Worm (Caenorhabditis elegans) whole organism, L2 larva: Measurements from ENCODE around the gene F29B9.7.

Source experiments
- R02D3.7 ChIP-seq: fragments of 150-350 bp; optimal IDR thresholded peaks from 2 replicates; lab custom pipeline; 2014; ENCODE audit warnings: missing biosample characterization, missing genetic modification characterization
- ZK546.5 ChIP-seq: sonication (generic microtip); optimal IDR thresholded peaks from 2 replicates; lab custom pipeline; 2017; ENCODE audit warnings: missing biosample characterization, missing genetic modification characterization
- alr-1 ChIP-seq: fragments of 150-350 bp; optimal IDR thresholded peaks from 2 replicates; lab custom pipeline; 2014; ENCODE audit warnings: missing biosample characterization, missing genetic modification characterization
- aly-2 ChIP-seq: fragments of 150-350 bp; optimal IDR thresholded peaks from 2 replicates; lab custom pipeline; 2014; ENCODE audit warnings: missing biosample characterization, missing genetic modification characterization
- blmp-1 ChIP-seq: sonication (generic microtip); optimal IDR thresholded peaks from 2 replicates; lab custom pipeline; 2017; ENCODE audit warnings: missing genetic modification characterization, mild to moderate bottlenecking, missing compliant biosample characterization, antibody characterized with exemption, moderate library complexity; ENCODE audit not compliant: insufficient read depth
- ceh-16 ChIP-seq: fragments of 150-350 bp; optimal IDR thresholded peaks from 2 replicates; lab custom pipeline; 2014; ENCODE audit warnings: missing biosample characterization, missing genetic modification characterization
- ceh-82 ChIP-seq: fragments of 150-350 bp; optimal IDR thresholded peaks from 2 replicates; lab custom pipeline; 2014; ENCODE audit warnings: missing biosample characterization, missing genetic modification characterization
- crh-2 ChIP-seq: sonication (generic microtip); optimal IDR thresholded peaks from 2 replicates; lab custom pipeline; 2017; ENCODE audit warnings: missing biosample characterization, missing genetic modification characterization
- dmd-4 ChIP-seq: sonication (generic microtip); optimal IDR thresholded peaks from 2 replicates; lab custom pipeline; 2017; ENCODE audit warnings: missing biosample characterization, missing genetic modification characterization
- egl-27 ChIP-seq: sonication (generic microtip); optimal IDR thresholded peaks from 3 replicates; lab custom pipeline; 2017; ENCODE audit warnings: missing biosample characterization, missing genetic modification reagents, missing genetic modification characterization
- elt-1 ChIP-seq: fragments of 150-350 bp; optimal IDR thresholded peaks from 2 replicates; lab custom pipeline; 2014; ENCODE audit warnings: missing biosample characterization, missing genetic modification characterization
- elt-3 ChIP-seq: sonication (generic microtip); optimal IDR thresholded peaks from 2 replicates; lab custom pipeline; 2017; ENCODE audit warnings: missing biosample characterization, missing genetic modification characterization
- fos-1 ChIP-seq: fragments of 150-350 bp; optimal IDR thresholded peaks from 2 replicates; lab custom pipeline; 2014; ENCODE audit warnings: missing biosample characterization, missing genetic modification characterization
- gmeb-1 ChIP-seq: fragments of 150-350 bp; optimal IDR thresholded peaks from 2 replicates; lab custom pipeline; 2014; ENCODE audit warnings: missing biosample characterization, missing genetic modification characterization
- lin-11 ChIP-seq: fragments of 150-350 bp; sonication (generic microtip); optimal IDR thresholded peaks from 2 replicates; lab custom pipeline; 2014; ENCODE audit warnings: missing biosample characterization, missing genetic modification characterization, inconsistent platforms, mixed read lengths
- lin-13 ChIP-seq: fragments of 150-350 bp; optimal IDR thresholded peaks from 2 replicates; lab custom pipeline; 2014; ENCODE audit warnings: missing biosample characterization, missing genetic modification reagents, missing genetic modification characterization
- lin-39 ChIP-seq: fragments of 150-350 bp; optimal IDR thresholded peaks from 2 replicates; lab custom pipeline; 2014; ENCODE audit warnings: missing biosample characterization, missing genetic modification reagents, missing genetic modification characterization
- mab-5 ChIP-seq: fragments of 150-350 bp; optimal IDR thresholded peaks from 2 replicates; lab custom pipeline; 2014; ENCODE audit warnings: missing biosample characterization, missing genetic modification characterization
- mbf-1 ChIP-seq: sonication (generic microtip); optimal IDR thresholded peaks from 2 replicates; lab custom pipeline; 2017; ENCODE audit warnings: missing biosample characterization, missing genetic modification characterization
- mdl-1 ChIP-seq, 2 experiments: fragments of 150-350 bp in 1 of 2; sonication (generic microtip) in 1 of 2; optimal IDR thresholded peaks; 2 replicates each; lab custom pipeline; 2017; ENCODE audit warnings: missing biosample characterization in 2 of 2, missing genetic modification characterization in 2 of 2
- nhr-11 ChIP-seq: fragments of 150-350 bp; optimal IDR thresholded peaks from 2 replicates; lab custom pipeline; 2014; ENCODE audit warnings: missing biosample characterization, missing genetic modification characterization
- nhr-12 ChIP-seq: fragments of 150-350 bp; optimal IDR thresholded peaks from 2 replicates; lab custom pipeline; 2014; ENCODE audit warnings: missing biosample characterization, missing genetic modification characterization
- nhr-129 ChIP-seq: fragments of 150-350 bp; optimal IDR thresholded peaks from 2 replicates; lab custom pipeline; 2014; ENCODE audit warnings: missing biosample characterization, missing genetic modification characterization
- nhr-21 ChIP-seq: fragments of 150-350 bp; optimal IDR thresholded peaks from 2 replicates; lab custom pipeline; 2014; ENCODE audit warnings: missing biosample characterization, missing genetic modification characterization
- nhr-237 ChIP-seq: fragments of 150-350 bp; optimal IDR thresholded peaks from 2 replicates; lab custom pipeline; 2014; ENCODE audit warnings: missing biosample characterization, missing genetic modification characterization
- nhr-25 ChIP-seq: fragments of 150-350 bp; sonication (generic microtip); optimal IDR thresholded peaks from 3 replicates; lab custom pipeline; 2014; ENCODE audit warnings: missing biosample characterization, missing genetic modification characterization
- nhr-77 ChIP-seq: fragments of 150-350 bp; optimal IDR thresholded peaks from 2 replicates; lab custom pipeline; 2014; ENCODE audit warnings: missing biosample characterization, missing genetic modification characterization
- sem-4 ChIP-seq: fragments of 150-350 bp; optimal IDR thresholded peaks from 2 replicates; lab custom pipeline; 2014; ENCODE audit warnings: missing biosample characterization, missing genetic modification reagents, missing genetic modification characterization
- skn-1 ChIP-seq: sonication (generic microtip); optimal IDR thresholded peaks from 2 replicates; lab custom pipeline; 2017; ENCODE audit warnings: missing biosample characterization, missing genetic modification characterization
- sma-3 ChIP-seq: sonication (generic microtip); optimal IDR thresholded peaks from 2 replicates; lab custom pipeline; 2016; ENCODE audit warnings: missing genetic modification reagents, missing genetic modification characterization, missing compliant biosample characterization
- sma-9 ChIP-seq, 2 experiments: fragments of 150-350 bp in 1 of 2; sonication (generic microtip) in 1 of 2; optimal IDR thresholded peaks; 2 replicates each; lab custom pipeline; 2014 to 2016; ENCODE audit warnings: missing genetic modification characterization in 2 of 2, mild to moderate bottlenecking in 1 of 2, missing biosample characterization in 1 of 2, missing compliant biosample characterization in 1 of 2, missing genetic modification reagents in 1 of 2, moderate library complexity in 1 of 2
- unc-39 ChIP-seq: fragments of 150-350 bp; optimal IDR thresholded peaks from 2 replicates; lab custom pipeline; 2014; ENCODE audit warnings: missing biosample characterization, missing genetic modification characterization
- unc-55 ChIP-seq: fragments of 150-350 bp; sonication (generic microtip); optimal IDR thresholded peaks from 3 replicates; lab custom pipeline; 2014; ENCODE audit warnings: missing biosample characterization, missing genetic modification reagents, missing genetic modification characterization
- unc-62 ChIP-seq: fragments of 150-350 bp; optimal IDR thresholded peaks from 2 replicates; lab custom pipeline; 2014; ENCODE audit warnings: missing biosample characterization, missing genetic modification reagents, missing genetic modification characterization
- ztf-1 ChIP-seq: fragments of 200-800 bp; sonication (Bioruptor generic); conservative IDR thresholded peaks from 2 replicates; pipeline ENCODE4 v1.3.6; 2022; ENCODE audit warnings: missing genetic modification characterization, missing compliant biosample characterization
- ztf-11 ChIP-seq: sonication (generic microtip); optimal IDR thresholded peaks from 2 replicates; lab custom pipeline; 2017; ENCODE audit warnings: missing biosample characterization, missing genetic modification characterization
- ztf-4 ChIP-seq: fragments of 150-350 bp; optimal IDR thresholded peaks from 2 replicates; lab custom pipeline; 2014; ENCODE audit warnings: missing biosample characterization, missing genetic modification characterization

The F29B9.7 gene

ce11 chrIV:4652365-4652844, 2.8 kb downstream of the F29B9.7 start, which contains the start of gene F29B9.5:
F29B9.5 (plus strand) TSS chrIV:4652415.
- TF ChIP-seq crh-2 (tag; lab: Kevin White, UChicago) (no peak), sma-3 (GFP tag; lab: Kevin White, UChicago) (no peak), nhr-77 (tag; lab: Kevin White, UChicago) (no peak), nhr-237 (tag; lab: Kevin White, UChicago) (no peak), mab-5 (tag; lab: Kevin White, UChicago) (no peak), sem-4 (tag; lab: Kevin White, UChicago) (no peak), unc-39 (tag; lab: Kevin White, UChicago) (no peak), ztf-11 (tag; lab: Kevin White, UChicago) (no peak), blmp-1 (tag; lab: Kevin White, UChicago) (no peak), R02D3.7 (tag; lab: Kevin White, UChicago) (no peak), ztf-1 (no peak), egl-27 (tag; lab: Kevin White, UChicago) (no peak), mdl-1 (tag; optimal IDR thresholded peaks at IDR 0.05; lab: Kevin White, UChicago) (no peak), nhr-12 (no peak), elt-3 (tag; lab: Kevin White, UChicago) (no peak), sma-9 (GFP tag; optimal IDR thresholded peaks at IDR 0.05; lab: Kevin White, UChicago) (no peak), sma-9 (tag; optimal IDR thresholded peaks at IDR 0.05; lab: Kevin White, UChicago) (no peak), lin-39 (no peak), gmeb-1 (no peak), nhr-25 (no peak), ztf-4 (tag; lab: Kevin White, UChicago) (no peak)
- TF ChIP-seq, all 48 proteins: peak for 0

ce11 chrIV:4652962-4653361, 3.4 kb downstream of the F29B9.7 start, which contains the start of gene psr-1:
psr-1 (plus strand) TSS chrIV:4653262.
- no peak for TF ChIP-seq elt-3 (tag; lab: Kevin White, UChicago)
- TF ChIP-seq unc-55 (GFP tag; lab: Kevin White, UChicago): no peak

ce11 chrIV:4653708-4654107, 4.1 kb downstream of the F29B9.7 start:
- TF ChIP-seq egl-27 (tag; lab: Kevin White, UChicago) (no peak), mbf-1 (tag; lab: Kevin White, UChicago) (no peak), nhr-237 (tag; lab: Kevin White, UChicago) (no peak), ztf-4 (tag; lab: Kevin White, UChicago) (no peak), ceh-82 (tag; lab: Kevin White, UChicago) (no peak), sma-3 (GFP tag; lab: Kevin White, UChicago) (no peak), unc-62 (GFP tag; lab: Kevin White, UChicago) (no peak), sma-9 (GFP tag; optimal IDR thresholded peaks at IDR 0.05; lab: Kevin White, UChicago) (no peak), sma-9 (tag; optimal IDR thresholded peaks at IDR 0.05; lab: Kevin White, UChicago) (no peak), lin-11 (no peak), ceh-16 (tag; lab: Kevin White, UChicago) (no peak), nhr-25 (no peak), alr-1 (no peak), mdl-1 (tag; optimal IDR thresholded peaks at IDR 0.05; lab: Kevin White, UChicago) (no peak), dmd-4 (tag; lab: Kevin White, UChicago) (no peak), nhr-12 (no peak), nhr-129 (tag; lab: Kevin White, UChicago) (no peak), lin-39 (no peak), sem-4 (tag; lab: Kevin White, UChicago) (no peak), nhr-11 (tag; lab: Kevin White, UChicago) (no peak), R02D3.7 (tag; lab: Kevin White, UChicago) (no peak)

ce11 chrIV:4655979-4656378, 6.4 kb downstream of the F29B9.7 start:
- TF ChIP-seq lin-39: no peak
- no peak for TF ChIP-seq ZK546.5
- TF ChIP-seq blmp-1 (tag; lab: Kevin White, UChicago): no peak
- TF ChIP-seq mab-5 (tag; lab: Kevin White, UChicago): no peak
- TF ChIP-seq ztf-11 (tag; lab: Kevin White, UChicago): no peak
- TF ChIP-seq elt-3 (tag; lab: Kevin White, UChicago): no peak
- TF ChIP-seq mbf-1 (tag; lab: Kevin White, UChicago): no peak
- TF ChIP-seq lin-13 (GFP tag; lab: Kevin White, UChicago): no peak
- TF ChIP-seq nhr-12: no peak
- TF ChIP-seq aly-2 (tag; lab: Kevin White, UChicago): no peak
- TF ChIP-seq nhr-129 (tag; lab: Kevin White, UChicago): no peak
- TF ChIP-seq ztf-4 (tag; lab: Kevin White, UChicago): no peak
- no peak for TF ChIP-seq elt-1 (tag; lab: Kevin White, UChicago)
- no peak for TF ChIP-seq unc-62 (GFP tag; lab: Kevin White, UChicago)
- TF ChIP-seq fos-1 (tag; lab: Kevin White, UChicago): no peak
- no peak for TF ChIP-seq mdl-1 (tag; optimal IDR thresholded peaks at IDR 0.05; lab: Kevin White, UChicago)
- no peak for TF ChIP-seq skn-1
- no peak for TF ChIP-seq nhr-21
